Worm (Caenorhabditis elegans): Measurements from ENCODE around the gene F15E6.3.

The F15E6.3 gene

ce11 chrIV:4289267-4289666 lies 5.4 kb upstream of the F15E6.3 start, which contains the start of gene F15E6.5:
Gene F15E6.5, plus strand, starts transcription at chrIV:4289567.
- TF ChIP-seq lin-11 (tag; optimal IDR thresholded peaks at IDR 0.05): no peak
- no peak for TF ChIP-seq C34F6.9 (tag; optimal IDR thresholded peaks at IDR 0.05)
- TF ChIP-seq Y55F3AM.14 (GFP tag; optimal IDR thresholded peaks at IDR 0.05): no peak
- TF ChIP-seq blmp-1 (tag; optimal IDR thresholded peaks at IDR 0.05; ENCODE audit: insufficient read depth): no peak
- no peak for TF ChIP-seq ztf-1 (GFP tag; conservative IDR thresholded peaks at IDR 0.05)
- TF ChIP-seq ZK546.5 (tag; optimal IDR thresholded peaks at IDR 0.05): no peak
- no peak for TF ChIP-seq nhr-77 (tag; optimal IDR thresholded peaks at IDR 0.05)
- no peak for TF ChIP-seq mab-5 (tag; optimal IDR thresholded peaks at IDR 0.05)
- TF ChIP-seq nhr-11 (tag; optimal IDR thresholded peaks at IDR 0.05): no peak
- no peak for TF ChIP-seq skn-1 (tag; optimal IDR thresholded peaks at IDR 0.05)

ce11 chrIV:4290472-4290871 lies 4.2 kb upstream of the F15E6.3 start, which contains the start of gene dct-7:
Gene dct-7, minus strand, starts transcription at chrIV:4290572.
- TF ChIP-seq ztf-11 (tag; optimal IDR thresholded peaks at IDR 0.05) (no peak), lin-39 (tag; optimal IDR thresholded peaks at IDR 0.05) (no peak), nhr-11 (tag; optimal IDR thresholded peaks at IDR 0.05) (no peak), sma-9 (GFP tag; optimal IDR thresholded peaks at IDR 0.05) (peak; percentile 23), sma-9 (tag; optimal IDR thresholded peaks at IDR 0.05) (no peak), blmp-1 (tag; optimal IDR thresholded peaks at IDR 0.05; ENCODE audit: insufficient read depth) (no peak), ztf-4 (tag; optimal IDR thresholded peaks at IDR 0.05) (no peak), sma-3 (GFP tag; optimal IDR thresholded peaks at IDR 0.05) (no peak)

- TF ChIP-seq lin-11 (tag; optimal IDR thresholded peaks at IDR 0.05) (no peak), lsy-2 (tag; optimal IDR thresholded peaks at IDR 0.05) (no peak), mab-5 (tag; optimal IDR thresholded peaks at IDR 0.05) (no peak), nhr-237 (tag; optimal IDR thresholded peaks at IDR 0.05) (no peak), sem-4 (tag; optimal IDR thresholded peaks at IDR 0.05) (no peak), egl-27 (tag; optimal IDR thresholded peaks at IDR 0.05) (no peak)
These were observed 3.5 kb upstream of the F15E6.3 start, which contains the start of gene F15E6.4 for ce11 chrIV:4291174-4291573. Gene F15E6.4, plus strand, starts transcription at chrIV:4291474.

- TF ChIP-seq sem-4 (tag; optimal IDR thresholded peaks at IDR 0.05): no peak
- TF ChIP-seq ceh-16 (tag; optimal IDR thresholded peaks at IDR 0.05): no peak
- no peak for TF ChIP-seq lsy-2 (tag; optimal IDR thresholded peaks at IDR 0.05)
- TF ChIP-seq R02D3.7 (tag; optimal IDR thresholded peaks at IDR 0.05): no peak
- no peak for TF ChIP-seq nhr-25 (tag; optimal IDR thresholded peaks at IDR 0.05)
- no peak for TF ChIP-seq lin-13 (GFP tag; optimal IDR thresholded peaks at IDR 0.05)
- TF ChIP-seq nhr-10 (tag; optimal IDR thresholded peaks at IDR 0.05): no peak
- TF ChIP-seq peb-1 (tag; optimal IDR thresholded peaks at IDR 0.05): no peak
- no peak for TF ChIP-seq Y55F3AM.14 (GFP tag; optimal IDR thresholded peaks at IDR 0.05)
- no peak for TF ChIP-seq ZK546.5 (tag; optimal IDR thresholded peaks at IDR 0.05)
- TF ChIP-seq nhr-21 (tag; optimal IDR thresholded peaks at IDR 0.05): no peak
- TF ChIP-seq nhr-12 (tag; optimal IDR thresholded peaks at IDR 0.05): no peak
- no peak for TF ChIP-seq ztf-4 (tag; optimal IDR thresholded peaks at IDR 0.05)
These were observed 2.1 kb upstream of the F15E6.3 start, which contains the start of gene F15E6.10 for ce11 chrIV:4292569-4292968. Gene F15E6.10, plus strand, starts transcription at chrIV:4292869.

- no peak for TF ChIP-seq nhr-12 (tag; optimal IDR thresholded peaks at IDR 0.05)
- no peak for TF ChIP-seq nhr-237 (tag; optimal IDR thresholded peaks at IDR 0.05)
- no peak for TF ChIP-seq ztf-11 (tag; optimal IDR thresholded peaks at IDR 0.05)
- no peak for TF ChIP-seq ztf-4 (tag; optimal IDR thresholded peaks at IDR 0.05)
- TF ChIP-seq mdl-1 (tag; optimal IDR thresholded peaks at IDR 0.05): no peak
- no peak for TF ChIP-seq ceh-16 (tag; optimal IDR thresholded peaks at IDR 0.05)
- no peak for TF ChIP-seq egl-27 (tag; optimal IDR thresholded peaks at IDR 0.05)
- TF ChIP-seq nhr-77 (tag; optimal IDR thresholded peaks at IDR 0.05): no peak
- TF ChIP-seq nhr-23 (tag; optimal IDR thresholded peaks at IDR 0.05): no peak
- no peak for TF ChIP-seq lin-39 (tag; optimal IDR thresholded peaks at IDR 0.05)
- TF ChIP-seq nhr-129 (tag; optimal IDR thresholded peaks at IDR 0.05): no peak
- no peak for TF ChIP-seq mbf-1 (tag; optimal IDR thresholded peaks at IDR 0.05)
These were observed 4.3 kb downstream of the F15E6.3 start, which contains the start of gene F15E6.9 for ce11 chrIV:4298983-4299382. Gene F15E6.9, minus strand, starts transcription at chrIV:4299083.

ce11 chrIV:4299994-4300393 lies 5.3 kb downstream of the F15E6.3 start:
- TF ChIP-seq egl-27 (tag; optimal IDR thresholded peaks at IDR 0.05): no peak
- peak; percentile 30 for TF ChIP-seq nhr-21 (tag; optimal IDR thresholded peaks at IDR 0.05)
- no peak for TF ChIP-seq peb-1 (tag; optimal IDR thresholded peaks at IDR 0.05)
- TF ChIP-seq blmp-1 (tag; optimal IDR thresholded peaks at IDR 0.05; ENCODE audit: insufficient read depth): no peak
- peak; percentile 44 for TF ChIP-seq nhr-25 (tag; optimal IDR thresholded peaks at IDR 0.05)
- TF ChIP-seq ama-1 (optimal IDR thresholded peaks at IDR 0.05): no peak

Data from whole organism, L2 larva.